Fruit fly (Drosophila melanogaster) whole organism, embryonic: ENCODE measurements around the gene Wwox.

Source experiments
- Atf6 ChIP-seq: fragments of 200-800 bp; sonication (Bioruptor generic); IDR thresholded peaks from 2 replicates; pipeline ENCODE4 v1.3.6; 2022; ENCODE audit warnings: missing biosample characterization, missing genetic modification characterization
- CG10147 ChIP-seq: fragments of 200-800 bp; sonication (Bioruptor generic); optimal IDR thresholded peaks from 2 replicates; lab custom pipeline; 2019; ENCODE audit warnings: missing biosample characterization, mild to moderate bottlenecking, missing genetic modification characterization, moderate library complexity
- CG11085 ChIP-seq: fragments of 200-800 bp; sonication (Bioruptor generic); IDR thresholded peaks from 2 replicates; pipeline ENCODE4 v1.3.6; 2022; ENCODE audit warnings: missing biosample characterization, missing genetic modification characterization
- CG11504 ChIP-seq: fragments of 200-800 bp; sonication (Bioruptor generic); optimal IDR thresholded peaks from 3 replicates; lab custom pipeline; 2019; ENCODE audit warnings: missing biosample characterization, mild to moderate bottlenecking, missing genetic modification characterization, moderate library complexity
- CG13775 ChIP-seq: fragments of 200-800 bp; sonication (Bioruptor generic); optimal IDR thresholded peaks from 3 replicates; lab custom pipeline; 2017; ENCODE audit warnings: missing biosample characterization, mild to moderate bottlenecking, missing genetic modification characterization
- CG14667 ChIP-seq: fragments of 200-800 bp; sonication (Bioruptor generic); IDR thresholded peaks from 2 replicates; pipeline ENCODE4 v1.3.6; 2022; ENCODE audit warnings: missing biosample characterization, missing genetic modification characterization
- CG15011 ChIP-seq: fragments of 200-800 bp; sonication (Bioruptor generic); optimal IDR thresholded peaks from 3 replicates; lab custom pipeline; 2018; ENCODE audit warnings: missing biosample characterization, mild to moderate bottlenecking, missing genetic modification characterization
- CG15479 ChIP-seq: fragments of 200-800 bp; sonication (Bioruptor generic); optimal IDR thresholded peaks from 3 replicates; lab custom pipeline; 2019; ENCODE audit warnings: missing biosample characterization, mild to moderate bottlenecking, missing genetic modification characterization, moderate library complexity
- CG15514 ChIP-seq: fragments of 200-800 bp; sonication (Bioruptor generic); optimal IDR thresholded peaks from 3 replicates; lab custom pipeline; 2017; ENCODE audit warnings: missing biosample characterization, missing genetic modification characterization, mild to moderate bottlenecking, moderate library complexity, missing genetic modification reagents
- CG1792 ChIP-seq: fragments of 200-800 bp; sonication (Bioruptor generic); optimal IDR thresholded peaks from 2 replicates; lab custom pipeline; 2016; ENCODE audit warnings: missing biosample characterization, missing genetic modification characterization
- CG3065 ChIP-seq: fragments of 200-800 bp; sonication (Bioruptor generic); optimal IDR thresholded peaks from 2 replicates; lab custom pipeline; 2016; ENCODE audit warnings: missing biosample characterization, missing genetic modification characterization
- CG31388 ChIP-seq: fragments of 200-800 bp; sonication (Bioruptor generic); optimal IDR thresholded peaks from 2 replicates; lab custom pipeline; 2016; ENCODE audit warnings: missing biosample characterization, missing genetic modification characterization
- CG33213 ChIP-seq: fragments of 200-800 bp; sonication (Bioruptor generic); optimal IDR thresholded peaks from 3 replicates; lab custom pipeline; 2016; ENCODE audit warnings: missing biosample characterization, missing genetic modification characterization
- CG6175 ChIP-seq: fragments of 200-800 bp; sonication (Bioruptor generic); IDR thresholded peaks from 3 replicates; pipeline ENCODE4 v1.3.6; 2022; ENCODE audit warnings: missing biosample characterization, missing genetic modification characterization
- CG6765 ChIP-seq: fragments of 200-800 bp; sonication (Bioruptor generic); optimal IDR thresholded peaks from 3 replicates; lab custom pipeline; 2017; ENCODE audit warnings: missing biosample characterization, mild to moderate bottlenecking, missing genetic modification characterization
- CG7928 ChIP-seq: fragments of 200-800 bp; sonication (Bioruptor generic); optimal IDR thresholded peaks from 2 replicates; lab custom pipeline; 2017; ENCODE audit warnings: missing biosample characterization, mild to moderate bottlenecking, missing genetic modification characterization
- CG8359 ChIP-seq: fragments of 200-800 bp; sonication (Bioruptor generic); optimal IDR thresholded peaks from 2 replicates; lab custom pipeline; 2017; ENCODE audit warnings: missing biosample characterization, mild to moderate bottlenecking, missing genetic modification characterization, borderline replicate concordance
- CG9215 ChIP-seq: fragments of 200-800 bp; sonication (Bioruptor generic); IDR thresholded peaks from 2 replicates; pipeline ENCODE4 v1.3.6; 2022; ENCODE audit warnings: missing biosample characterization, missing genetic modification characterization
- CG9876 ChIP-seq: fragments of 200-800 bp; sonication (Bioruptor generic); optimal IDR thresholded peaks from 2 replicates; lab custom pipeline; 2016; ENCODE audit warnings: missing biosample characterization, missing genetic modification characterization
- D19A ChIP-seq: fragments of 200-800 bp; optimal IDR thresholded peaks from 3 replicates; lab custom pipeline; 2019; ENCODE audit warnings: missing biosample characterization, mild to moderate bottlenecking, missing genetic modification characterization, moderate library complexity
- Doc2 ChIP-seq: fragments of 200-800 bp; sonication (Bioruptor generic); IDR thresholded peaks from 2 replicates; pipeline ENCODE4 v1.3.6; 2022; ENCODE audit warnings: missing biosample characterization, missing genetic modification characterization
- Ets65A ChIP-seq: fragments of 200-800 bp; sonication (Bioruptor generic); peaks from one replicate; lab custom pipeline; 2016; ENCODE audit warnings: missing biosample characterization, missing genetic modification characterization
- H2.0 ChIP-seq: fragments of 200-800 bp; sonication (Bioruptor generic); IDR thresholded peaks from 2 replicates; pipeline ENCODE4 v1.3.6; 2022; ENCODE audit warnings: missing biosample characterization, missing genetic modification characterization
- HHEX ChIP-seq: fragments of 200-800 bp; sonication (Bioruptor generic); optimal IDR thresholded peaks from 3 replicates; lab custom pipeline; 2017; ENCODE audit warnings: missing biosample characterization, mild to moderate bottlenecking, missing genetic modification characterization, missing genetic modification reagents
- Hr51 ChIP-seq, 2 experiments: fragments of 200-800 bp; sonication (Bioruptor generic); optimal IDR thresholded peaks; 2 replicates in 1 of 2; 3 replicates in 1 of 2; lab custom pipeline; 2016 to 2018; ENCODE audit warnings: missing biosample characterization in 2 of 2, missing genetic modification characterization in 2 of 2, mild to moderate bottlenecking in 1 of 2, moderate library complexity in 1 of 2
- Hr78 ChIP-seq, 2 experiments: fragments of 200-800 bp in 1 of 2; fragments of >200 bp in 1 of 2; sonication (Bioruptor generic) in 1 of 2; optimal IDR thresholded peaks; 2 replicates each; lab custom pipeline; 2017 to 2019; ENCODE audit warnings: missing biosample characterization in 2 of 2, missing genetic modification characterization in 2 of 2, mild to moderate bottlenecking in 1 of 2, moderate library complexity in 1 of 2
- Oaz ChIP-seq: fragments of 200-800 bp; sonication (Bioruptor generic); IDR thresholded peaks from 2 replicates; pipeline ENCODE4 v1.3.6; 2022; ENCODE audit warnings: missing biosample characterization, missing genetic modification characterization
- Rx ChIP-seq: fragments of 200-800 bp; sonication (Bioruptor generic); IDR thresholded peaks from 2 replicates; pipeline ENCODE4 v1.3.6; 2022; ENCODE audit warnings: missing biosample characterization, missing genetic modification characterization
- Side ChIP-seq: fragments of 200-800 bp; sonication (Bioruptor generic); optimal IDR thresholded peaks from 2 replicates; lab custom pipeline; 2016; ENCODE audit warnings: missing biosample characterization, missing genetic modification characterization
- TFAM ChIP-seq: fragments of 200-800 bp; sonication (Bioruptor generic); optimal IDR thresholded peaks from 2 replicates; lab custom pipeline; 2017; ENCODE audit warnings: missing biosample characterization, missing genetic modification characterization, inconsistent platforms
- Xbp1 ChIP-seq: fragments of 200-800 bp; sonication (Bioruptor generic); optimal IDR thresholded peaks from 3 replicates; lab custom pipeline; 2016; ENCODE audit warnings: missing biosample characterization, mild to moderate bottlenecking, missing genetic modification characterization
- YL-1 ChIP-seq: fragments of 200-800 bp; sonication (Bioruptor generic); optimal IDR thresholded peaks from 3 replicates; lab custom pipeline; 2017; ENCODE audit warnings: missing biosample characterization, mild to moderate bottlenecking, missing genetic modification characterization
- aop ChIP-seq: fragments of 200-800 bp; sonication (Bioruptor generic); IDR thresholded peaks from 2 replicates; pipeline ENCODE4 v1.3.6; 2022; ENCODE audit warnings: missing biosample characterization, missing genetic modification characterization
- az2 ChIP-seq: fragments of 200-800 bp; sonication (Bioruptor generic); optimal IDR thresholded peaks from 3 replicates; lab custom pipeline; 2016; ENCODE audit warnings: missing biosample characterization, missing genetic modification characterization
- bbx ChIP-seq: fragments of 200-800 bp; sonication (Bioruptor generic); IDR thresholded peaks from 2 replicates; pipeline ENCODE4 v1.3.6; 2022; ENCODE audit warnings: missing biosample characterization, missing genetic modification characterization; ENCODE audit not compliant: partially characterized antibody
- crc ChIP-seq: fragments of 200-800 bp; sonication (Bioruptor generic); optimal IDR thresholded peaks from 2 replicates; lab custom pipeline; 2016; ENCODE audit warnings: missing biosample characterization, missing genetic modification characterization
- emc ChIP-seq: fragments of 200-800 bp; sonication (Bioruptor generic); optimal IDR thresholded peaks from 2 replicates; lab custom pipeline; 2016; ENCODE audit warnings: missing biosample characterization, missing genetic modification characterization
- gem ChIP-seq: fragments of 200-800 bp; sonication (Bioruptor generic); optimal IDR thresholded peaks from 2 replicates; lab custom pipeline; 2019; ENCODE audit warnings: missing biosample characterization, mild to moderate bottlenecking, missing genetic modification characterization, moderate library complexity
- gsb ChIP-seq: fragments of 200-800 bp; sonication (Bioruptor generic); IDR thresholded peaks from 2 replicates; pipeline ENCODE4 v1.3.6; 2022; ENCODE audit warnings: missing biosample characterization, missing genetic modification characterization
- gt ChIP-seq: fragments of 200-800 bp; sonication (Bioruptor generic); IDR thresholded peaks from 2 replicates; pipeline ENCODE4 v1.3.6; 2022; ENCODE audit warnings: missing biosample characterization, missing genetic modification characterization
- h ChIP-seq: fragments of >200 bp; optimal IDR thresholded peaks from 2 replicates; lab custom pipeline; 2017
- hbn ChIP-seq: fragments of 200-800 bp; sonication (Bioruptor generic); IDR thresholded peaks from 2 replicates; pipeline ENCODE4 v1.3.6; 2022; ENCODE audit warnings: missing biosample characterization, missing genetic modification characterization; ENCODE audit not compliant: partially characterized antibody
- ind ChIP-seq: fragments of 200-800 bp; sonication (Bioruptor generic); optimal IDR thresholded peaks from 3 replicates; lab custom pipeline; 2016; ENCODE audit warnings: missing biosample characterization, missing genetic modification characterization
- jumu ChIP-seq: fragments of 200-800 bp; sonication (Bioruptor generic); optimal IDR thresholded peaks from 3 replicates; lab custom pipeline; 2016; ENCODE audit warnings: missing biosample characterization, missing genetic modification characterization
- kay ChIP-seq: fragments of 200-800 bp; sonication (Bioruptor generic); optimal IDR thresholded peaks from 2 replicates; lab custom pipeline; 2016; ENCODE audit warnings: missing biosample characterization, missing genetic modification characterization
- kni ChIP-seq: fragments of 200-800 bp; sonication (Bioruptor generic); optimal IDR thresholded peaks from 3 replicates; lab custom pipeline; 2017; ENCODE audit warnings: mild to moderate bottlenecking, missing biosample characterization, missing genetic modification reagents, missing genetic modification characterization
- nmo ChIP-seq: fragments of 200-800 bp; sonication (Bioruptor generic); optimal IDR thresholded peaks from 2 replicates; lab custom pipeline; 2018; ENCODE audit warnings: missing biosample characterization, mild to moderate bottlenecking, missing genetic modification characterization, moderate library complexity
- psq ChIP-seq: fragments of 200-800 bp; sonication (Bioruptor generic); optimal IDR thresholded peaks from 2 replicates; lab custom pipeline; 2017; ENCODE audit warnings: missing biosample characterization, missing genetic modification characterization
- row ChIP-seq: fragments of 200-800 bp; sonication (Bioruptor generic); IDR thresholded peaks from 3 replicates; pipeline ENCODE4 v1.3.6; 2022; ENCODE audit warnings: missing biosample characterization, missing genetic modification characterization
- sim ChIP-seq: fragments of 200-800 bp; sonication (Bioruptor generic); IDR thresholded peaks from 2 replicates; pipeline ENCODE4 v1.3.6; 2022; ENCODE audit warnings: missing biosample characterization, missing genetic modification characterization
- trh ChIP-seq: fragments of 200-800 bp; sonication (Bioruptor generic); optimal IDR thresholded peaks from 2 replicates; lab custom pipeline; 2016; ENCODE audit warnings: missing biosample characterization, missing genetic modification characterization
- zf30C ChIP-seq: fragments of 200-800 bp; sonication (Bioruptor generic); optimal IDR thresholded peaks from 3 replicates; lab custom pipeline; 2018; ENCODE audit warnings: missing biosample characterization, mild to moderate bottlenecking, missing genetic modification characterization

The Wwox gene

DNA sequence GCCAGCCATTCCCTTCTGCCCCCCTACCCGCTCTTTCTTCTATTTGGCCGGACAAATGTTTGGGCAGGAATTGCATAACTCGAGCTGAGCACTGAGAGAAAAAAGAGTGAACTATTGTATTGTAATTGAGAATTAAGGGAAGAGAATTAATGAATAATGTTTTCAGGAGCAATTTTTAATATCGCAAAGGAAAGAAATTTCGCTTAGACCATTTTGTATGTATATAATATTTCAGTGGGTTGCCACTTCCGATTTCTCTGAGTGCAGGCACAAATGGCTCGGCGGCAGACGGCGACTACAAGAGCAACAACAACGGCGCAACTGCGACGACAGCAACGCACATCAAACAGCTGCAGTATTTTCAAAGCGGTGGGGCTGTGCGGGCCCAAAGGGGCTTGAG lies 39.5 kb downstream of the Wwox start (continued):
- TF ChIP-seq CG11085 (GFP tag; lab: Robert Waterston, UW) (peak; percentile 48; the same call in 1 of the 2 replicates), CG15514 (peak; percentile 29), CG11504 (peak; percentile 90), CG7928 (GFP tag; lab: Kevin White, UChicago) (no peak), CG33213 (GFP tag; lab: Kevin White, UChicago) (peak; percentile 27), hbn (GFP tag; lab: Robert Waterston, UW) (no peak), zf30C (no peak), Doc2 (GFP tag; lab: Robert Waterston, UW) (no peak), Oaz (GFP tag; lab: Robert Waterston, UW) (peak; percentile 73), CG6765 (GFP tag; lab: Kevin White, UChicago) (no peak), crc (GFP tag; lab: Kevin White, UChicago) (peak; percentile 53), Hr78 (GFP tag; optimal IDR thresholded peaks at IDR 0.05; lab: Kevin White, UChicago) (no peak), aop (peak; percentile 71), Ets65A (GFP tag; lab: Kevin White, UChicago) (peak; percentile 91), CG8359 (GFP tag; lab: Kevin White, UChicago) (no peak), CG9876 (GFP tag; lab: Kevin White, UChicago) (peak; percentile 19), Rx (GFP tag; lab: Robert Waterston, UW) (peak; percentile 76), nmo (GFP tag; lab: Kevin White, UChicago) (peak; percentile 71), kni (GFP tag; lab: Kevin White, UChicago) (no peak), CG10147 (GFP tag; lab: Kevin White, UChicago) (peak; percentile 33), TFAM (no peak), h (lab: Kevin White, UChicago) (no peak), CG9215 (GFP tag; lab: Robert Waterston, UW) (no peak), gt (GFP tag; lab: Robert Waterston, UW) (no peak), H2.0 (GFP tag; lab: Robert Waterston, UW) (peak; percentile 81), row (GFP tag; lab: Robert Waterston, UW) (peak; percentile 80), CG15479 (GFP tag; lab: Kevin White, UChicago) (no peak), D19A (tag; lab: Kevin White, UChicago) (peak; percentile 58), CG15011 (GFP tag; lab: Kevin White, UChicago) (peak; percentile 0), HHEX (peak; percentile 67), trh (GFP tag; lab: Kevin White, UChicago) (peak; percentile 47), kay (GFP tag; lab: Kevin White, UChicago) (peak; percentile 22), gem (tag; lab: Kevin White, UChicago) (peak; percentile 85), CG1792 (GFP tag; lab: Kevin White, UChicago) (peak; percentile 25), sim (GFP tag; lab: Robert Waterston, UW) (peak; percentile 57; the same call in 1 of the 2 replicates), bbx (GFP tag; lab: Robert Waterston, UW) (no peak), jumu (GFP tag; lab: Kevin White, UChicago) (peak; percentile 61), CG6175 (no peak), Side (GFP tag; lab: Kevin White, UChicago) (peak; percentile 62), CG31388 (GFP tag; lab: Kevin White, UChicago) (peak; percentile 41), Hr51 (GFP tag; optimal IDR thresholded peaks at IDR 0.05; lab: Kevin White, UChicago) (peak; percentile 11 to 86), az2 (GFP tag; lab: Kevin White, UChicago) (peak; percentile 77), CG3065 (peak; percentile 55), CG13775 (GFP tag; lab: Kevin White, UChicago) (peak; percentile 61), psq (GFP tag; lab: Kevin White, UChicago) (peak; percentile 21), gsb (GFP tag; lab: Robert Waterston, UW) (peak; percentile 67), Atf6 (GFP tag; lab: Robert Waterston, UW) (peak; percentile 68), ind (peak; percentile 68), CG14667 (peak; percentile 76), emc (GFP tag; lab: Kevin White, UChicago) (no peak), Xbp1 (peak; percentile 79), YL-1 (GFP tag; lab: Kevin White, UChicago) (no peak)
